Worm (Caenorhabditis elegans): Measurements from ENCODE around the gene T06E6.15.
A peak's percentile ranks its signal among the peaks of the same experiment; 100 is the strongest.

Gene T06E6.15

ce11 chrV:15388820-15389384, 10.7 kb downstream of the T06E6.15 start, which contains the start of gene srh-170:
Gene srh-170, minus strand, starts transcription at chrV:15388870.
- no peak for TF ChIP-seq lin-13 (tag; optimal IDR thresholded peaks at IDR 0.05)
- TF ChIP-seq sptf-1 (tag; optimal IDR thresholded peaks at IDR 0.05) = no peak
- TF ChIP-seq zip-8 (tag; optimal IDR thresholded peaks at IDR 0.05) = peak; percentile 19
- no peak for TF ChIP-seq nhr-12 (tag; optimal IDR thresholded peaks at IDR 0.05)
- TF ChIP-seq lin-32 (GFP tag; optimal IDR thresholded peaks at IDR 0.05) = no peak
- TF ChIP-seq nhr-2 (tag; optimal IDR thresholded peaks at IDR 0.05) = no peak
- TF ChIP-seq ceh-43 (GFP tag; optimal IDR thresholded peaks at IDR 0.05) = no peak
- no peak for TF ChIP-seq pha-4 (tag; optimal IDR thresholded peaks at IDR 0.05)

- TF ChIP-seq ceh-39 (tag; optimal IDR thresholded peaks at IDR 0.05) = no peak
- no peak for TF ChIP-seq nhr-28 (tag; optimal IDR thresholded peaks at IDR 0.05)
These were observed 14.9 kb downstream of the T06E6.15 start, which contains the start of gene str-102 for ce11 chrV:15384733-15385132. Gene str-102, plus strand, starts transcription at chrV:15385033.

DNA sequence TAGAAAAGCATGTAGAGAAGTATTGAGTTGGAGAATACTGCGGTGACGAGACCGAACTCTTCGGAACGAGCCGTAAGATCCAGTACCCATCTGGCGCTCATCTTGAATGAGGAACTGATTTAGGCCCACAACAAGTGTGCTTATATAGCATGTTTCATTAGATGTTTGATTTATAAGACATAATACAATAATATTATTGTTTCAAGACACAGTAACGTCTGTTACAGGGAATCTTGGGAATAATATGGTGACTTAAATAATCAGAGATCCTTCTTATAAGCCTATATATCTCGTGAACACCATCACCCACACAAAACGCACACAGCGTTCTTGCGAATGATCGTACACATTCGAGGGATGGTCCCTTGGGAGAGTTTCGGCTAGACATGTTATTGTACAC, 15.9 kb downstream of the T06E6.15 start, which contains the start of gene str-88:
TSS of gene str-88 (minus strand) at position 101 of the 400 bp plus-strand sequence.
- no peak for TF ChIP-seq cnd-1 (tag; optimal IDR thresholded peaks at IDR 0.05)
- no peak for TF ChIP-seq blmp-1 (tag; optimal IDR thresholded peaks at IDR 0.05)
- no peak for TF ChIP-seq nhr-12 (tag; optimal IDR thresholded peaks at IDR 0.05)
- TF ChIP-seq nhr-28 (tag; optimal IDR thresholded peaks at IDR 0.05) = no peak
- no peak for TF ChIP-seq ces-1 (GFP tag; optimal IDR thresholded peaks at IDR 0.05)
- TF ChIP-seq flh-1 (GFP tag; optimal IDR thresholded peaks at IDR 0.05) = no peak
- TF ChIP-seq zip-8 (tag; optimal IDR thresholded peaks at IDR 0.05) = no peak
- no peak for TF ChIP-seq ztf-11 (tag; optimal IDR thresholded peaks at IDR 0.05)
- no peak for TF ChIP-seq drap-1 (GFP tag; optimal IDR thresholded peaks at IDR 0.05)
- no peak for TF ChIP-seq mab-5 (tag; optimal IDR thresholded peaks at IDR 0.05)
- TF ChIP-seq mep-1 (tag; optimal IDR thresholded peaks at IDR 0.05) = no peak
- no peak for TF ChIP-seq unc-62 (GFP tag; optimal IDR thresholded peaks at IDR 0.05)
- no peak for TF ChIP-seq nhr-2 (tag; optimal IDR thresholded peaks at IDR 0.05)
- TF ChIP-seq elt-3 (tag; optimal IDR thresholded peaks at IDR 0.05) = no peak
- TF ChIP-seq ceh-43 (GFP tag; optimal IDR thresholded peaks at IDR 0.05) = no peak
- TF ChIP-seq sptf-1 (tag; optimal IDR thresholded peaks at IDR 0.05) = no peak
- TF ChIP-seq elt-1 (tag; optimal IDR thresholded peaks at IDR 0.05; ENCODE audit: borderline replicate concordance, insufficient read depth) = no peak

DNA sequence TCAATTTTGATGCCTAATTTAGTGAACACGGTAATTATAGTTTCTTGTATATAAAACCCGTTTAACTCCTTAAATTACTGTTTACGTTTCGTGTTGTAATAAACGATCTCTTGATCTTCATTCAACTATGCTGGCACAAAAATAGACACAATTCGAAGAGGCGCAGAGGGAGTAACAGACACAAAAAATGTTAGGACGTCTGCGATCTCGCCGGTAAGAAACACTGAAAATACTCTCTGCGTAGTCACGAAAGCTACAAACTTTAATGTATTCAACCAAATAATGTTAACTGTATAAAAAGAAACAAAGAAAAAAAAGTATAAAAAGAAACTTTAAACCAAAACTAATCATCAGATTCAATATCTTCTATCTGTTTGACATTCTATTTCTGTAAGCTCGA, 18.7 kb downstream of the T06E6.15 start, which contains the start of gene dhs-23:
TSS of gene dhs-23 (plus strand) at position 363 of the 400 bp plus-strand sequence.
- TF ChIP-seq cnd-1 (tag; optimal IDR thresholded peaks at IDR 0.05) (no peak), nhr-2 (tag; optimal IDR thresholded peaks at IDR 0.05) (no peak), ces-1 (GFP tag; optimal IDR thresholded peaks at IDR 0.05) (no peak), nhr-28 (tag; optimal IDR thresholded peaks at IDR 0.05) (no peak), tbx-8 (GFP tag; optimal IDR thresholded peaks at IDR 0.05) (no peak), pha-4 (tag; optimal IDR thresholded peaks at IDR 0.05) (no peak)

- TF ChIP-seq cnd-1 (tag; optimal IDR thresholded peaks at IDR 0.05) = no peak
- TF ChIP-seq nhr-76 (tag; optimal IDR thresholded peaks at IDR 0.05) = no peak
These were observed 19.8 kb downstream of the T06E6.15 start, which contains the start of gene srh-251 for ce11 chrV:15379817-15380216. Gene srh-251, minus strand, starts transcription at chrV:15379917.

DNA sequence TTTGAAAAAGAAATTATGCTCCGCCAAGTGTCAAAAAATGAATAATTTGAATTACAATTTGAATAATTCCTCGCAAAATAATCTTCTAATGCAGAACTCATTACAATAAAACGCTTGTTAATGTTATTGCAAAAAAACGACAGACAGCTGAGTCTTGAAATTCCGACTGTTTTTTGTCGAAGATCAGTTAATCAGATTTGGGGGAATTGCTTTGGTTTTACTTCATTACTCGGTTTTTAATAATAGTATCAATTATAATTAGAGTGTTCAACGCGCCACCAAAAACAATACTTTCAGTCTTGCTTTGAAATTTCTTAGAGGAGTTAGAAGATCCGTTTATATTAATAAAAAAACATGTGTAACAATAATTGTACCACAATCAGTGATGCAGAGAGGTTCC, 21.7 kb downstream of the T06E6.15 start, which contains the start of gene srh-122:
TSS of gene srh-122 (minus strand) at position 101 of the 400 bp plus-strand sequence.
- TF ChIP-seq unc-120 (tag; optimal IDR thresholded peaks at IDR 0.05; ENCODE audit: poor library complexity, severe bottlenecking) (no peak), ceh-39 (tag; optimal IDR thresholded peaks at IDR 0.05) (no peak), tbx-8 (GFP tag; optimal IDR thresholded peaks at IDR 0.05) (no peak), ceh-83 (GFP tag; optimal IDR thresholded peaks at IDR 0.05) (no peak), nhr-76 (tag; optimal IDR thresholded peaks at IDR 0.05) (no peak), mep-1 (tag; optimal IDR thresholded peaks at IDR 0.05) (no peak), ces-1 (GFP tag; optimal IDR thresholded peaks at IDR 0.05) (no peak), elt-3 (tag; optimal IDR thresholded peaks at IDR 0.05) (no peak), cnd-1 (tag; optimal IDR thresholded peaks at IDR 0.05) (no peak), nhr-2 (tag; optimal IDR thresholded peaks at IDR 0.05) (no peak), zip-8 (tag; optimal IDR thresholded peaks at IDR 0.05) (no peak), ztf-11 (tag; optimal IDR thresholded peaks at IDR 0.05) (no peak), flh-1 (GFP tag; optimal IDR thresholded peaks at IDR 0.05) (no peak), nhr-237 (tag; optimal IDR thresholded peaks at IDR 0.05) (no peak), lin-13 (tag; optimal IDR thresholded peaks at IDR 0.05) (no peak), nhr-12 (tag; optimal IDR thresholded peaks at IDR 0.05) (no peak), snpc-4 (tag; optimal IDR thresholded peaks at IDR 0.05) (no peak), mab-5 (tag; optimal IDR thresholded peaks at IDR 0.05) (no peak)
